Fruit fly (Drosophila melanogaster) whole organism, embryonic: ENCODE data around the gene NetB.
A peak's percentile ranks its signal among the peaks of the same experiment; 100 is the strongest.

Experiments
- ATbp ChIP-seq: fragments of 200-800 bp; sonication (Bioruptor generic); optimal IDR thresholded peaks from 2 replicates; lab custom pipeline; 2017; ENCODE audit warnings: missing biosample characterization, mild to moderate bottlenecking, missing genetic modification characterization, missing genetic modification reagents
- Atf-2 ChIP-seq: fragments of 200-800 bp; sonication (Bioruptor generic); optimal IDR thresholded peaks from 2 replicates; lab custom pipeline; 2016; ENCODE audit warnings: missing biosample characterization, missing genetic modification characterization
- CG10366 ChIP-seq: fragments of 200-800 bp; sonication (Bioruptor generic); IDR thresholded peaks from 2 replicates; pipeline ENCODE4 v1.3.6; 2022; ENCODE audit warnings: missing biosample characterization, missing genetic modification characterization
- CG11504 ChIP-seq: fragments of 200-800 bp; sonication (Bioruptor generic); optimal IDR thresholded peaks from 3 replicates; lab custom pipeline; 2019; ENCODE audit warnings: missing biosample characterization, mild to moderate bottlenecking, missing genetic modification characterization, moderate library complexity
- CG12942 ChIP-seq: fragments of 200-800 bp; sonication (Bioruptor generic); optimal IDR thresholded peaks from 3 replicates; lab custom pipeline; 2016; ENCODE audit warnings: missing biosample characterization, missing genetic modification characterization
- CG13296 ChIP-seq: fragments of 200-800 bp; sonication (Bioruptor generic); optimal IDR thresholded peaks from 3 replicates; lab custom pipeline; 2018; ENCODE audit warnings: missing biosample characterization, mild to moderate bottlenecking, missing genetic modification characterization
- CG15269 ChIP-seq: fragments of 200-800 bp; sonication (Bioruptor generic); optimal IDR thresholded peaks from 2 replicates; lab custom pipeline; 2018; ENCODE audit warnings: missing biosample characterization, mild to moderate bottlenecking, missing genetic modification characterization, moderate library complexity
- CG16815 ChIP-seq: fragments of 200-800 bp; sonication (Bioruptor generic); optimal IDR thresholded peaks from 3 replicates; lab custom pipeline; 2017; ENCODE audit warnings: missing biosample characterization, mild to moderate bottlenecking, missing genetic modification characterization
- CG17829 ChIP-seq: fragments of 200-800 bp; optimal IDR thresholded peaks from 2 replicates; lab custom pipeline; 2019; ENCODE audit warnings: missing biosample characterization, mild to moderate bottlenecking, missing genetic modification characterization, moderate library complexity
- CG17912 ChIP-seq: fragments of 200-800 bp; sonication (Bioruptor generic); optimal IDR thresholded peaks from 2 replicates; lab custom pipeline; 2018; ENCODE audit warnings: missing biosample characterization, mild to moderate bottlenecking, missing genetic modification characterization
- CG18599 ChIP-seq: fragments of 200-800 bp; sonication (Bioruptor generic); optimal IDR thresholded peaks from 3 replicates; lab custom pipeline; 2017; ENCODE audit warnings: missing biosample characterization, missing genetic modification characterization, mild to moderate bottlenecking, moderate library complexity, missing genetic modification reagents
- CG2120 ChIP-seq: fragments of 200-800 bp; sonication (Bioruptor generic); optimal IDR thresholded peaks from 3 replicates; lab custom pipeline; 2016; ENCODE audit warnings: missing biosample characterization, missing genetic modification characterization
- CG2678 ChIP-seq: fragments of 200-800 bp; sonication (Bioruptor generic); optimal IDR thresholded peaks from 3 replicates; lab custom pipeline; 2019; ENCODE audit warnings: missing biosample characterization, mild to moderate bottlenecking, missing genetic modification characterization, moderate library complexity
- CG30403 ChIP-seq: fragments of 200-800 bp; sonication (Bioruptor generic); optimal IDR thresholded peaks from 3 replicates; lab custom pipeline; 2016; ENCODE audit warnings: missing biosample characterization, missing genetic modification characterization
- CG31388 ChIP-seq: fragments of 200-800 bp; sonication (Bioruptor generic); optimal IDR thresholded peaks from 2 replicates; lab custom pipeline; 2016; ENCODE audit warnings: missing biosample characterization, missing genetic modification characterization
- CG3281 ChIP-seq: fragments of 200-800 bp; sonication (Bioruptor generic); optimal IDR thresholded peaks from 3 replicates; lab custom pipeline; 2017; ENCODE audit warnings: missing biosample characterization, mild to moderate bottlenecking, missing genetic modification characterization
- CG43689 ChIP-seq: fragments of 200-800 bp; sonication (Bioruptor generic); IDR thresholded peaks from 2 replicates; pipeline ENCODE4 v1.3.6; 2022; ENCODE audit warnings: missing biosample characterization, missing genetic modification characterization
- CG5245 ChIP-seq: fragments of 200-800 bp; sonication (Bioruptor generic); optimal IDR thresholded peaks from 3 replicates; lab custom pipeline; 2016; ENCODE audit warnings: missing biosample characterization, missing genetic modification characterization
- CG6683 ChIP-seq: fragments of 200-800 bp; sonication (Bioruptor generic); optimal IDR thresholded peaks from 2 replicates; lab custom pipeline; 2017; ENCODE audit warnings: missing biosample characterization, mild to moderate bottlenecking, missing genetic modification characterization, missing genetic modification reagents
- CG6791 ChIP-seq: fragments of 200-800 bp; sonication (Bioruptor generic); IDR thresholded peaks from 3 replicates; pipeline ENCODE4 v1.3.6; 2022; ENCODE audit warnings: missing biosample characterization, missing genetic modification characterization; ENCODE audit not compliant: partially characterized antibody
- CG9437 ChIP-seq: fragments of 200-800 bp; sonication (Bioruptor generic); optimal IDR thresholded peaks from 2 replicates; lab custom pipeline; 2018; ENCODE audit warnings: missing biosample characterization, mild to moderate bottlenecking, missing genetic modification characterization
- CG9727 ChIP-seq: fragments of 200-800 bp; sonication (Bioruptor generic); optimal IDR thresholded peaks from 3 replicates; lab custom pipeline; 2017; ENCODE audit warnings: missing biosample characterization, mild to moderate bottlenecking, missing genetic modification characterization
- CG9932 ChIP-seq: fragments of 200-800 bp; sonication (Bioruptor generic); IDR thresholded peaks from 2 replicates; pipeline ENCODE4 v1.3.6; 2022; ENCODE audit warnings: missing biosample characterization, missing genetic modification characterization
- D ChIP-seq, 2 experiments: fragments of 200-800 bp in 1 of 2; fragments of >200 bp in 1 of 2; sonication (Bioruptor generic) in 1 of 2; optimal IDR thresholded peaks; 2 replicates in 1 of 2; 3 replicates in 1 of 2; lab custom pipeline; 2017; ENCODE audit warnings: mild to moderate bottlenecking in 1 of 2, missing biosample characterization in 1 of 2, missing genetic modification characterization in 1 of 2, missing genetic modification reagents in 1 of 2
- Dll ChIP-seq: fragments of 200-800 bp; sonication (Bioruptor generic); IDR thresholded peaks from 4 replicates; pipeline ENCODE4 v1.3.6; 2022; ENCODE audit warnings: missing biosample characterization, missing genetic modification characterization; ENCODE audit not compliant: partially characterized antibody
- Fer1 ChIP-seq: fragments of 200-800 bp; sonication (Bioruptor generic); optimal IDR thresholded peaks from 2 replicates; lab custom pipeline; 2017; ENCODE audit warnings: missing biosample characterization, mild to moderate bottlenecking, missing genetic modification characterization
- Fer2 ChIP-seq: fragments of 200-800 bp; sonication (Bioruptor generic); optimal IDR thresholded peaks from 2 replicates; lab custom pipeline; 2018; ENCODE audit warnings: missing biosample characterization, mild to moderate bottlenecking, missing genetic modification characterization, moderate library complexity
- Hr51 ChIP-seq, 2 experiments: fragments of 200-800 bp; sonication (Bioruptor generic); optimal IDR thresholded peaks; 2 replicates in 1 of 2; 3 replicates in 1 of 2; lab custom pipeline; 2016 to 2018; ENCODE audit warnings: missing biosample characterization in 2 of 2, missing genetic modification characterization in 2 of 2, mild to moderate bottlenecking in 1 of 2, moderate library complexity in 1 of 2
- Jarid2 ChIP-seq: fragments of 200-800 bp; sonication (Bioruptor generic); optimal IDR thresholded peaks from 3 replicates; lab custom pipeline; 2017; ENCODE audit warnings: mild to moderate bottlenecking, missing biosample characterization, missing genetic modification reagents, missing genetic modification characterization
- Med ChIP-seq: fragments of 200-800 bp; sonication (Bioruptor generic); peaks from one replicate; lab custom pipeline; 2016; ENCODE audit warnings: missing biosample characterization, missing genetic modification characterization, mild to moderate bottlenecking, inconsistent platforms, moderate library complexity
- Nf-YA ChIP-seq: fragments of 200-800 bp; sonication (Bioruptor generic); IDR thresholded peaks from 2 replicates; pipeline ENCODE4 v1.3.6; 2022; ENCODE audit warnings: missing biosample characterization, missing genetic modification characterization
- NfI ChIP-seq: fragments of 200-800 bp; sonication (Bioruptor generic); optimal IDR thresholded peaks from 3 replicates; lab custom pipeline; 2018; ENCODE audit warnings: missing biosample characterization, mild to moderate bottlenecking, missing genetic modification characterization, moderate library complexity
- Xrp1 ChIP-seq: fragments of 200-800 bp; sonication (Bioruptor generic); IDR thresholded peaks from 2 replicates; pipeline ENCODE4 v1.3.6; 2022; ENCODE audit warnings: missing biosample characterization, missing genetic modification characterization
- YL-1 ChIP-seq: fragments of 200-800 bp; sonication (Bioruptor generic); optimal IDR thresholded peaks from 3 replicates; lab custom pipeline; 2017; ENCODE audit warnings: missing biosample characterization, mild to moderate bottlenecking, missing genetic modification characterization
- ara ChIP-seq: fragments of 200-800 bp; sonication (Bioruptor generic); IDR thresholded peaks from 2 replicates; pipeline ENCODE4 v1.3.6; 2022; ENCODE audit warnings: missing biosample characterization, missing genetic modification characterization
- ato ChIP-seq: fragments of 200-800 bp; sonication (Bioruptor generic); IDR thresholded peaks from 2 replicates; pipeline ENCODE4 v1.3.6; 2022; ENCODE audit warnings: missing biosample characterization, missing genetic modification characterization; ENCODE audit not compliant: partially characterized antibody
- az2 ChIP-seq: fragments of 200-800 bp; sonication (Bioruptor generic); optimal IDR thresholded peaks from 3 replicates; lab custom pipeline; 2016; ENCODE audit warnings: missing biosample characterization, missing genetic modification characterization
- cato ChIP-seq: fragments of 200-800 bp; sonication (Bioruptor generic); optimal IDR thresholded peaks from 2 replicates; lab custom pipeline; 2016; ENCODE audit warnings: missing biosample characterization, missing genetic modification characterization, borderline replicate concordance
- da ChIP-seq: fragments of 200-800 bp; sonication (Bioruptor generic); optimal IDR thresholded peaks from 2 replicates; lab custom pipeline; 2016; ENCODE audit warnings: missing biosample characterization, missing genetic modification characterization
- ken ChIP-seq: fragments of 200-800 bp; sonication (Bioruptor generic); IDR thresholded peaks from 3 replicates; pipeline ENCODE4 v1.3.6; 2022; ENCODE audit warnings: missing biosample characterization, missing genetic modification characterization
- lmd ChIP-seq: fragments of 200-800 bp; sonication (Bioruptor generic); IDR thresholded peaks from 2 replicates; pipeline ENCODE4 v1.3.6; 2022; ENCODE audit warnings: missing biosample characterization, missing genetic modification characterization
- nau ChIP-seq: fragments of 200-800 bp; sonication (Bioruptor generic); optimal IDR thresholded peaks from 3 replicates; lab custom pipeline; 2017; ENCODE audit warnings: missing biosample characterization, mild to moderate bottlenecking, missing genetic modification characterization, missing genetic modification reagents
- oc ChIP-seq: fragments of 200-800 bp; sonication (Bioruptor generic); optimal IDR thresholded peaks from 2 replicates; lab custom pipeline; 2018; ENCODE audit warnings: missing biosample characterization, mild to moderate bottlenecking, missing genetic modification characterization, moderate library complexity
- odd ChIP-seq: fragments of 200-800 bp; sonication (Bioruptor generic); optimal IDR thresholded peaks from 2 replicates; lab custom pipeline; 2017; ENCODE audit warnings: missing biosample characterization, mild to moderate bottlenecking, missing genetic modification characterization
- otp ChIP-seq: fragments of 200-800 bp; sonication (Bioruptor generic); IDR thresholded peaks from 3 replicates; pipeline ENCODE4, ENCODE4 v1.3.6; 2022; ENCODE audit warnings: missing biosample characterization, missing genetic modification characterization
- phol ChIP-seq: fragments of 200-800 bp; sonication (Bioruptor generic); optimal IDR thresholded peaks from 3 replicates; lab custom pipeline; 2018; ENCODE audit warnings: missing biosample characterization, mild to moderate bottlenecking, missing genetic modification characterization, moderate library complexity
- pnt ChIP-seq: fragments of 200-800 bp; sonication (Bioruptor generic); optimal IDR thresholded peaks from 3 replicates; lab custom pipeline; 2016; ENCODE audit warnings: missing biosample characterization, missing genetic modification characterization
- sens ChIP-seq: fragments of 200-800 bp; sonication (Bioruptor generic); peaks from one replicate; lab custom pipeline; 2016; ENCODE audit warnings: missing biosample characterization, missing genetic modification characterization
- sim ChIP-seq: fragments of 200-800 bp; sonication (Bioruptor generic); IDR thresholded peaks from 2 replicates; pipeline ENCODE4 v1.3.6; 2022; ENCODE audit warnings: missing biosample characterization, missing genetic modification characterization
- tup ChIP-seq: fragments of 200-800 bp; sonication (Bioruptor generic); optimal IDR thresholded peaks from 2 replicates; lab custom pipeline; 2016; ENCODE audit warnings: missing biosample characterization, mild to moderate bottlenecking, missing genetic modification characterization, moderate library complexity
- unpg ChIP-seq: fragments of 200-800 bp; sonication (Bioruptor generic); optimal IDR thresholded peaks from 3 replicates; lab custom pipeline; 2018; ENCODE audit warnings: missing biosample characterization, mild to moderate bottlenecking, missing genetic modification characterization, moderate library complexity

Gene NetB

dm6 chrX:14727580-14727979 is 21.6 kb downstream of the NetB start (continued):
- peak; percentile 23 for TF ChIP-seq CG17829
- TF ChIP-seq cato (GFP tag; lab: Kevin White, UChicago), result no peak
- TF ChIP-seq CG31388 (GFP tag; lab: Kevin White, UChicago), result no peak
- TF ChIP-seq CG43689 (GFP tag; lab: Robert Waterston, UW), result no peak
- TF ChIP-seq Xrp1 (GFP tag; lab: Robert Waterston, UW), result no peak
- no peak for TF ChIP-seq CG16815 (GFP tag; lab: Kevin White, UChicago)
- peak; percentile 16; the same call in 1 of the 2 replicates for TF ChIP-seq CG10366 (GFP tag; lab: Robert Waterston, UW)
- no peak for TF ChIP-seq CG6791
- TF ChIP-seq Dll (GFP tag; lab: Robert Waterston, UW), result no peak
- peak; percentile 32 for TF ChIP-seq nau
- TF ChIP-seq CG9932 (GFP tag; lab: Robert Waterston, UW), result no peak
- no peak for TF ChIP-seq Atf-2 (GFP tag; lab: Kevin White, UChicago)
- TF ChIP-seq tup (GFP tag; lab: Kevin White, UChicago), result no peak
- peak; percentile 23 for TF ChIP-seq odd (GFP tag; lab: Kevin White, UChicago)
- no peak for TF ChIP-seq sim (GFP tag; lab: Robert Waterston, UW)
- no peak for TF ChIP-seq Fer2 (tag; lab: Kevin White, UChicago)
- TF ChIP-seq D (optimal IDR thresholded peaks at IDR 0.05; lab: Kevin White, UChicago), result no peak
- peak; percentile 14 for TF ChIP-seq D (GFP tag; optimal IDR thresholded peaks at IDR 0.05; lab: Kevin White, UChicago)
- TF ChIP-seq CG3281 (GFP tag; lab: Kevin White, UChicago), result peak; percentile 36
- TF ChIP-seq CG6683, result peak; percentile 17
- peak; percentile 57 for TF ChIP-seq CG15269 (tag; lab: Kevin White, UChicago)
- TF ChIP-seq Nf-YA (GFP tag; lab: Robert Waterston, UW), result no peak
- TF ChIP-seq CG9727 (GFP tag; lab: Kevin White, UChicago), result no peak
- TF ChIP-seq CG17912 (GFP tag; lab: Kevin White, UChicago), result no peak
- TF ChIP-seq oc (tag; lab: Kevin White, UChicago), result no peak
- peak; percentile 38; the same call in 1 of the 2 replicates for TF ChIP-seq lmd (GFP tag; lab: Robert Waterston, UW)
- peak; percentile 47 for TF ChIP-seq phol (tag; lab: Kevin White, UChicago)
- TF ChIP-seq CG13296 (GFP tag; lab: Kevin White, UChicago), result peak; percentile 6
- TF ChIP-seq ara (GFP tag; lab: Robert Waterston, UW), result no peak
- TF ChIP-seq CG5245 (GFP tag; lab: Kevin White, UChicago), result no peak
- peak; percentile 33 for TF ChIP-seq CG30403
- no peak for TF ChIP-seq YL-1 (GFP tag; lab: Kevin White, UChicago)
- no peak for TF ChIP-seq Jarid2 (GFP tag; lab: Kevin White, UChicago)
- TF ChIP-seq CG11504 (tag; lab: Kevin White, UChicago), result peak; percentile 69
- TF ChIP-seq az2 (GFP tag; lab: Kevin White, UChicago), result no peak
- peak; percentile 38 for TF ChIP-seq unpg (GFP tag; lab: Kevin White, UChicago)
- TF ChIP-seq CG12942 (GFP tag; lab: Kevin White, UChicago), result no peak

dm6 chrX:14725084-14725483 is 24.1 kb downstream of the NetB start:
- TF ChIP-seq CG9437 (GFP tag; lab: Kevin White, UChicago) (no peak), da (GFP tag; lab: Kevin White, UChicago) (no peak), ken (GFP tag; lab: Robert Waterston, UW) (no peak), Hr51 (GFP tag; optimal IDR thresholded peaks at IDR 0.05; lab: Kevin White, UChicago) (peak in 1 of 2 experiments; percentile 7), NfI (GFP tag; lab: Kevin White, UChicago) (peak; percentile 10), CG2120 (GFP tag; lab: Kevin White, UChicago) (peak; percentile 24), CG18599 (GFP tag; lab: Kevin White, UChicago) (peak; percentile 58), Fer1 (GFP tag; lab: Kevin White, UChicago) (peak; percentile 9), CG2678 (peak; percentile 26), ato (GFP tag; lab: Robert Waterston, UW) (no peak), otp (GFP tag; lab: Robert Waterston, UW) (no peak), ATbp (GFP tag; lab: Kevin White, UChicago) (no peak), pnt (GFP tag; lab: Kevin White, UChicago) (no peak), Med (GFP tag; lab: Kevin White, UChicago) (peak; percentile 71), CG11504 (tag; lab: Kevin White, UChicago) (peak; percentile 11), sens (GFP tag; lab: Kevin White, UChicago) (peak; percentile 64)
